Worm (Caenorhabditis elegans): Measurements from ENCODE around the gene F52E1.3.

Gene F52E1.3

DNA sequence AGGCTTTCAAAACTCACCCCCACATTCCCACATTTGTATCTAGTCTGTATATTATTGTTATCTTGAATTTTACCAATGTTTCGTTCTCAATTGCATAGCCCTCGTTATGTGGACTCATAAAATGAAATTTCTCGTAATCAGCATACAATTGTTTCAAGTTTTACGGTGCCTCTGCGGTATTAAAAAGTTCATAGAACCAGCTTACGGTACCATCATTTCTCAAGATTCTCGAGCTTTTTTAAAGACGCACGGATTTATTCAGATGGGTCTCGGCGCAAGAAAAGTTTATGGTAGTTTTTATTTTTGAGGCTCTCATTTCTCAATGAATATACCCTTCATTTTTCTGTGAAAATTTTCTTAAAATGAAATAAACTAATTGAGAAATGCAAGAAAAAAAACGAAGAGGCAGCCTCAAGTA, 20.5 kb downstream of the F52E1.3 start:
- TF ChIP-seq nhr-11 (tag; optimal IDR thresholded peaks at IDR 0.05) (no peak), ceh-28 (tag; optimal IDR thresholded peaks at IDR 0.05) (no peak), nhr-237 (tag; optimal IDR thresholded peaks at IDR 0.05) (no peak), lin-39 (tag; optimal IDR thresholded peaks at IDR 0.05) (no peak), elt-3 (tag; optimal IDR thresholded peaks at IDR 0.05) (no peak)

DNA sequence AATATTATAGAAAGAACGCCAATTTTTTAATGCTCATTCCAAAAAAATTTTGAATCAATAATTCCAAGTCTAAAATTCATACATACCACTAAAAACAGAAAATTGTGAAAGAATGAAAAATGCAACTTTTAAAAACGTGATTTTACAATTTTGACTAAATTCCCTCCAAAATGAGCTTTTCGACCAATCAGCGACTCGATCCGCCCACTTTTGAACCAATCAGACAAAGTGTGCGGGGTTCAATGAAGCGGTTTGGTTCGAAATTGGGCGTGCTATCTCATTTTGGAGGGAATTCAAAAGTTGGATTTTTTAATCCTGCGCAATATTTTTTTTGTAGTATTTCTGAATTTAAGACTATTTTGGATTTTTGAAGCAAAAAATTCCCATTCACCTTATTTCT, 22.7 kb downstream of the F52E1.3 start:
- no peak for TF ChIP-seq lin-15B (tag; optimal IDR thresholded peaks at IDR 0.05)
- no peak for TF ChIP-seq ztf-11 (tag; optimal IDR thresholded peaks at IDR 0.05)
- no peak for TF ChIP-seq mdl-1 (tag; optimal IDR thresholded peaks at IDR 0.05)
- TF ChIP-seq nfya-1 (tag; optimal IDR thresholded peaks at IDR 0.05; ENCODE audit: insufficient read depth) = peak; percentile 69
- TF ChIP-seq unc-62 (GFP tag; optimal IDR thresholded peaks at IDR 0.05) = no peak
- TF ChIP-seq nhr-77 (tag; optimal IDR thresholded peaks at IDR 0.05) = no peak
- no peak for TF ChIP-seq fkh-2 (tag; optimal IDR thresholded peaks at IDR 0.05)
- no peak for TF ChIP-seq nhr-67 (tag; optimal IDR thresholded peaks at IDR 0.05)

DNA sequence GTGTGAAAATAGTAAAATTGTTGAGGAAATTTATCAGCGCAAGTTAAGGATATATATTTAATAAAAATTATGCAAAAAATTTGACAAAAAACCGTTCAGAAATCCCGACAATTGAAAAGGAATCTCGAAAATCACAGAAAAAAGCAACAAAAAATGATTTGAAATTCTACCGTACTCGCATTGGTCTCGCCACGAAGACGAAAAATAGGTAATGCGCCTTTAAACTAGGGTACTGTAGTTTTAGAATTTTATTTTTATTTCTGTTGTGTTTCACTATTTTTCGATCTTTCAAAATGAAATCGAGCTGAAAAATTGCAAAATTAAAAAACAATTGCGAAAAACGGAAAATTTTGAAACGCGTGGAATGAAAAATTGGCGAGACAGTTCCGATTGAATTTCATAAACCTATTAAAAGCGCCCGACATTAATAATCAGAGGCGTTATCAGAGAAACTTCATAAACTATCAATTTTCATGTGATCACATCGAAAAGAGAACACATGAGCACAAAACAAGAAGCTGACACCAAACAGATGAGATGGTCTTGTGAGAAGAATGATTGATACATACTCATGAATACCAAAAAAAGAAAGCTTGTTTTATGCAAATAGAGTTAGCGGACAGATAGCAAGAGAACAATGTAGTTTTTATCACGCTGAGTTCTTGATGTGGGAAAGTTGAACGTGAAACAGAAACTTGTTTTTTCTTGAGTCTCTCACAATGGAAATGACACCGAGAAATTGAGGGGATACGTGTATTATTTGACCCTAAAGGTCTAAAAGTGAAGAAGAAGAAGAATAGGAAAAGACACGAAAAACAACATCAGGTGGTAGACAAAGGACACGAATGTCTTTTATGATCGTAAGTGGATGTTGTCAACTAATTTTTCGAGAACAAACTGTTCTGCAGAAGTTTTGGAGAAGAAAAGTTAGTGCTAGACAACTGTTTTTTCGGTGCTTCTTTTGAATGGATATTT, 30.5 kb downstream of the F52E1.3 start:
- TF ChIP-seq eor-1 (tag; optimal IDR thresholded peaks at IDR 0.05) (no peak), zag-1 (tag; optimal IDR thresholded peaks at IDR 0.05) (no peak), ceh-16 (tag; optimal IDR thresholded peaks at IDR 0.05) (no peak), nhr-25 (tag; optimal IDR thresholded peaks at IDR 0.05) (peak; percentile 14), nhr-11 (tag; optimal IDR thresholded peaks at IDR 0.05) (no peak), nfya-1 (tag; optimal IDR thresholded peaks at IDR 0.05; ENCODE audit: insufficient read depth) (no peak), aly-2 (tag; optimal IDR thresholded peaks at IDR 0.05) (no peak), nhr-28 (tag; optimal IDR thresholded peaks at IDR 0.05) (no peak), fkh-10 (GFP tag; optimal IDR thresholded peaks at IDR 0.05) (no peak), ceh-82 (tag; optimal IDR thresholded peaks at IDR 0.05) (no peak), nhr-12 (tag; optimal IDR thresholded peaks at IDR 0.05) (no peak), unc-39 (tag; optimal IDR thresholded peaks at IDR 0.05) (no peak), elt-3 (tag; optimal IDR thresholded peaks at IDR 0.05) (no peak), nhr-237 (tag; optimal IDR thresholded peaks at IDR 0.05) (no peak), elt-1 (tag; optimal IDR thresholded peaks at IDR 0.05) (no peak), lsy-12 (tag; optimal IDR thresholded peaks at IDR 0.05) (no peak), pqm-1 (tag; optimal IDR thresholded peaks at IDR 0.05) (peak; percentile 88), ceh-9 (tag; optimal IDR thresholded peaks at IDR 0.05) (no peak), lin-39 (tag; optimal IDR thresholded peaks at IDR 0.05) (no peak), nhr-23 (tag; optimal IDR thresholded peaks at IDR 0.05) (no peak), fkh-2 (tag; optimal IDR thresholded peaks at IDR 0.05) (no peak), ceh-28 (tag; optimal IDR thresholded peaks at IDR 0.05) (no peak), egl-5 (tag; optimal IDR thresholded peaks at IDR 0.05) (no peak), hmg-11 (tag; optimal IDR thresholded peaks at IDR 0.05) (no peak), nhr-43 (tag; optimal IDR thresholded peaks at IDR 0.05; ENCODE audit: poor library complexity, severe bottlenecking) (no peak), nhr-67 (tag; optimal IDR thresholded peaks at IDR 0.05) (no peak), nhr-76 (tag; optimal IDR thresholded peaks at IDR 0.05) (no peak), unc-62 (GFP tag; optimal IDR thresholded peaks at IDR 0.05) (no peak), ztf-11 (tag; optimal IDR thresholded peaks at IDR 0.05) (no peak), jun-1 (tag; optimal IDR thresholded peaks at IDR 0.05) (peak; percentile 9), R02D3.7 (tag; optimal IDR thresholded peaks at IDR 0.05) (no peak), ztf-4 (tag; optimal IDR thresholded peaks at IDR 0.05) (peak; percentile 23), skn-1 (tag; optimal IDR thresholded peaks at IDR 0.05) (no peak), daf-12 (tag; optimal IDR thresholded peaks at IDR 0.05) (no peak), ama-1 (optimal IDR thresholded peaks at IDR 0.05) (peak; percentile 16), egl-27 (tag; optimal IDR thresholded peaks at IDR 0.05) (no peak), snpc-4 (tag; optimal IDR thresholded peaks at IDR 0.05) (no peak), elt-2 (tag; optimal IDR thresholded peaks at IDR 0.05) (peak; percentile 92), ZK546.5 (tag; optimal IDR thresholded peaks at IDR 0.05) (no peak), pha-4 (tag; optimal IDR thresholded peaks at IDR 0.05) (peak; percentile 73)
